Worm (Caenorhabditis elegans): ENCODE measurements around the gene aat-3.

Gene aat-3

ce11 chrX:2544645-2545044 lies 7.4 kb upstream of the aat-3 start:
- TF ChIP-seq F33H1.4 (GFP tag; IDR thresholded peaks at IDR 0.05) (no peak), Y53G8AR.9 (GFP tag; conservative IDR thresholded peaks at IDR 0.05) (no peak), let-607 (tag; optimal IDR thresholded peaks at IDR 0.05) (peak in 1 of 2 experiments; percentile 7), pbrm-1 (GFP tag; IDR thresholded peaks at IDR 0.05) (no peak), T07F8.4 (tag; optimal IDR thresholded peaks at IDR 0.05) (no peak), nhr-80 (tag; optimal IDR thresholded peaks at IDR 0.05) (peak; percentile 75), dox-1 (GFP tag; IDR thresholded peaks at IDR 0.05) (0 out of 2 replicates have a peak, but pooled peaks have one; percentile 38)

ce11 chrX:2548884-2549283 lies 3.2 kb upstream of the aat-3 start, which contains the start of gene smvt-1:
Gene smvt-1 (minus strand): TSS chrX:2548984.
- TF ChIP-seq ccch-3 (GFP tag; optimal IDR thresholded peaks at IDR 0.05) (no peak), athp-1 (tag; optimal IDR thresholded peaks at IDR 0.05) (no peak), ceh-58 (GFP tag; IDR thresholded peaks at IDR 0.05) (no peak), pbrm-1 (GFP tag; IDR thresholded peaks at IDR 0.05) (no peak), nhr-179 (tag; optimal IDR thresholded peaks at IDR 0.05) (no peak), snpc-3.4 (tag; optimal IDR thresholded peaks at IDR 0.05) (no peak), let-526 (GFP tag; IDR thresholded peaks at IDR 0.05) (no peak), lsy-27 (tag; optimal IDR thresholded peaks at IDR 0.05; ENCODE audit: borderline replicate concordance, insufficient read depth) (no peak), hlh-26 (GFP tag; conservative IDR thresholded peaks at IDR 0.05) (no peak), unc-130 (GFP tag; optimal IDR thresholded peaks at IDR 0.05) (no peak), die-1 (tag; optimal IDR thresholded peaks at IDR 0.05) (no peak), hrde-1 (tag; optimal IDR thresholded peaks at IDR 0.05; ENCODE audit: borderline replicate concordance) (no peak), hsf-1 (GFP tag; IDR thresholded peaks at IDR 0.05) (no peak)

- TF ChIP-seq ztf-26 (tag; optimal IDR thresholded peaks at IDR 0.05), result peak; percentile 36
- no peak for TF ChIP-seq Y95B8A.8 (GFP tag; IDR thresholded peaks at IDR 0.05)
- TF ChIP-seq Y53F4B.3 (GFP tag; IDR thresholded peaks at IDR 0.05), result no peak
- peak; percentile 92; the same call in 1 of the 2 replicates for TF ChIP-seq lin-26 (GFP tag; IDR thresholded peaks at IDR 0.05)
- no peak for TF ChIP-seq F33H1.4 (GFP tag; IDR thresholded peaks at IDR 0.05)
- TF ChIP-seq fkh-3 (tag; optimal IDR thresholded peaks at IDR 0.05), result peak; percentile 51
- TF ChIP-seq nhr-120 (GFP tag; IDR thresholded peaks at IDR 0.05), result no peak
- peak; percentile 76 for TF ChIP-seq madf-10 (tag; optimal IDR thresholded peaks at IDR 0.05)
- peak; percentile 12 for TF ChIP-seq nhr-179 (tag; optimal IDR thresholded peaks at IDR 0.05)
- TF ChIP-seq madf-8 (GFP tag; conservative IDR thresholded peaks at IDR 0.05), result no peak
- TF ChIP-seq K11D2.4 (GFP tag; IDR thresholded peaks at IDR 0.05), result peak; percentile 36; the same call in 1 of the 2 replicates
- TF ChIP-seq bed-2 (GFP tag; IDR thresholded peaks at IDR 0.05), result no peak
- TF ChIP-seq Y56A3A.18 (GFP tag; IDR thresholded peaks at IDR 0.05), result 0 out of 2 replicates have a peak, but pooled peaks have one; percentile 9
- no peak for TF ChIP-seq sptf-2 (GFP tag; optimal IDR thresholded peaks at IDR 0.05)
- TF ChIP-seq bed-1 (GFP tag; IDR thresholded peaks at IDR 0.05), result no peak
- 0 out of 2 replicates have a peak, but pooled peaks have one; percentile 49 for TF ChIP-seq madf-3 (GFP tag; IDR thresholded peaks at IDR 0.05)
- 0 out of 2 replicates have a peak, but pooled peaks have one; percentile 20 for TF ChIP-seq madf-6 (GFP tag; IDR thresholded peaks at IDR 0.05)
- peak; percentile 4 for TF ChIP-seq ets-4 (GFP tag; optimal IDR thresholded peaks at IDR 0.05)
- TF ChIP-seq F49E8.2 (tag; optimal IDR thresholded peaks at IDR 0.05; ENCODE audit: insufficient read depth), result peak; percentile 42
- TF ChIP-seq F23B12.7 (tag; optimal IDR thresholded peaks at IDR 0.05; ENCODE audit: insufficient read depth), result peak; percentile 85
- peak; percentile 68 for TF ChIP-seq hrde-1 (tag; optimal IDR thresholded peaks at IDR 0.05; ENCODE audit: borderline replicate concordance)
- peak; percentile 63 for TF ChIP-seq mxl-1 (tag; optimal IDR thresholded peaks at IDR 0.05)
- no peak for TF ChIP-seq mel-28 (tag; optimal IDR thresholded peaks at IDR 0.05; ENCODE audit: borderline replicate concordance)
- peak; percentile 88 for TF ChIP-seq die-1 (tag; optimal IDR thresholded peaks at IDR 0.05)
- TF ChIP-seq akir-1 (GFP tag; optimal IDR thresholded peaks at IDR 0.05), result peak; percentile 76
- peak; percentile 68; the same call in 1 of the 2 replicates for TF ChIP-seq nfyb-1 (GFP tag; IDR thresholded peaks at IDR 0.05)
- no peak for TF ChIP-seq athp-1 (tag; optimal IDR thresholded peaks at IDR 0.05)
- TF ChIP-seq attf-5 (GFP tag; optimal IDR thresholded peaks at IDR 0.05), result peak; percentile 59
- 0 out of 2 replicates have a peak, but pooled peaks have one; percentile 25 for TF ChIP-seq B0019.2 (GFP tag; conservative IDR thresholded peaks at IDR 0.05)
These were observed 2.7 kb upstream of the aat-3 start for ce11 chrX:2549322-2549721.
